Worm (Caenorhabditis elegans) whole organism, mixed stage, embryonic: ENCODE data around the gene Y43F8B.18.

Experiments used
- elt-3 ChIP-seq: fragments of 150-350 bp; optimal IDR thresholded peaks from 2 replicates; lab custom pipeline; 2014; ENCODE audit warnings: missing biosample characterization, missing genetic modification characterization
- snpc-4 ChIP-seq: fragments of 150-350 bp; optimal IDR thresholded peaks from 2 replicates; lab custom pipeline; 2014; ENCODE audit warnings: missing biosample characterization, missing genetic modification characterization
- unc-39 ChIP-seq: fragments of 150-350 bp; optimal IDR thresholded peaks from 2 replicates; lab custom pipeline; 2014; ENCODE audit warnings: missing biosample characterization, missing genetic modification characterization
- unc-62 ChIP-seq: fragments of 150-350 bp; optimal IDR thresholded peaks from 2 replicates; lab custom pipeline; 2014; ENCODE audit warnings: missing biosample characterization, missing genetic modification reagents, missing genetic modification characterization

ce11 chrV:19497087-19497486 is 11.3 kb downstream of the Y43F8B.18 start:
- TF ChIP-seq elt-3 (tag; lab: Kevin White, UChicago) (no peak), snpc-4 (tag; lab: Kevin White, UChicago) (no peak), unc-62 (no peak), unc-39 (tag; lab: Kevin White, UChicago) (no peak)
